Worm (Caenorhabditis elegans) whole organism, L4/young adult: Measurements from ENCODE around the gene F38B7.10.

ENCODE experiments used
- W03F9.2 ChIP-seq: fragments of 150-350 bp; optimal IDR thresholded peaks from 2 replicates; lab custom pipeline; 2014; ENCODE audit warnings: missing biosample characterization, missing genetic modification characterization
- dao-5 ChIP-seq: sonication (generic microtip); optimal IDR thresholded peaks from 2 replicates; lab custom pipeline; 2016; ENCODE audit warnings: missing genotype, missing genetic modification characterization, moderate library complexity, missing compliant biosample characterization
- him-1 ChIP-seq: sonication (generic microtip); optimal IDR thresholded peaks from 2 replicates; lab custom pipeline; 2016; ENCODE audit warnings: missing genotype, missing genetic modification reagents, missing genetic modification characterization, missing compliant biosample characterization

- TF ChIP-seq dao-5: no peak
- TF ChIP-seq him-1 (tag; lab: Kevin White, UChicago): no peak
- TF ChIP-seq W03F9.2 (tag; lab: Kevin White, UChicago): no peak
Observed at ce11 chrV:11546795-11547194, 1.5 kb downstream of the F38B7.10 start, which contains the start of gene F38B7.11.
